Worm (Caenorhabditis elegans) whole organism, L1 larva: ENCODE results near the gene F52G3.7.

ENCODE experiments used
- efl-1 ChIP-seq, 4 experiments: fragments of 150-350 bp; optimal IDR thresholded peaks in 3 of 4; peaks in 1 of 4; 1 replicate in 1 of 4; 2 replicates in 3 of 4; lab custom pipeline; 2014; ENCODE audit warnings: missing biosample characterization in 2 of 4, missing genetic modification characterization in 2 of 4, missing genetic modification reagents in 2 of 4
- elt-2 ChIP-seq: sonication (generic microtip); optimal IDR thresholded peaks from 2 replicates; lab custom pipeline; 2016; ENCODE audit warnings: missing genetic modification characterization, mild to moderate bottlenecking, inconsistent platforms, missing compliant biosample characterization, missing genetic modification reagents
- jun-1 ChIP-seq: fragments of 150-350 bp; optimal IDR thresholded peaks from 2 replicates; lab custom pipeline; 2014; ENCODE audit warnings: missing biosample characterization, missing genetic modification reagents, missing genetic modification characterization
- lin-15B ChIP-seq: fragments of 150-350 bp; sonication (generic microtip); optimal IDR thresholded peaks from 3 replicates; lab custom pipeline; 2014; ENCODE audit warnings: missing biosample characterization, missing genetic modification characterization
- mdl-1 ChIP-seq, 2 experiments: fragments of 150-350 bp; optimal IDR thresholded peaks; 2 replicates each; lab custom pipeline; 2014 to 2017; ENCODE audit warnings: missing biosample characterization in 2 of 2, missing genetic modification characterization in 2 of 2, inconsistent platforms in 1 of 2
- nhr-12 ChIP-seq: sonication (generic microtip); optimal IDR thresholded peaks from 2 replicates; lab custom pipeline; 2017; ENCODE audit warnings: missing biosample characterization, missing genetic modification characterization
- ztf-4 ChIP-seq: fragments of 150-350 bp; optimal IDR thresholded peaks from 2 replicates; lab custom pipeline; 2014; ENCODE audit warnings: missing biosample characterization, missing genetic modification characterization

ce11 chrX:16952859-16953258 lies 10.9 kb upstream of the F52G3.7 start, which contains the start of gene F52G3.8:
- TF ChIP-seq nhr-12 (tag; lab: Kevin White, UChicago) (no peak), efl-1 (optimal IDR thresholded peaks at IDR 0.05; lab: Kevin White, UChicago) (no peak), efl-1 (GFP tag; optimal IDR thresholded peaks at IDR 0.05 in 1 of 2; lab: Kevin White, UChicago) (no peak), elt-2 (tag; lab: Kevin White, UChicago) (no peak), lin-15B (tag; lab: Kevin White, UChicago) (no peak), mdl-1 (tag; optimal IDR thresholded peaks at IDR 0.05; lab: Kevin White, UChicago) (no peak), jun-1 (no peak), ztf-4 (tag; lab: Kevin White, UChicago) (no peak)
